Fruit fly (Drosophila melanogaster) whole organism, larva: ENCODE results near the gene Nulp1.

Experiments used
- noc ChIP-seq: fragments of 200-800 bp; sonication (Bioruptor generic); optimal IDR thresholded peaks from 3 replicates; lab custom pipeline; 2019; ENCODE audit warnings: missing biosample characterization, mild to moderate bottlenecking, missing genetic modification characterization, moderate library complexity

The Nulp1 gene

dm6 chr3L:8128396-8129050, 18.4 kb downstream of the Nulp1 start:
- peak; percentile 60 for TF ChIP-seq noc

- no peak for TF ChIP-seq noc
Observed at dm6 chr3L:8137448-8137906, 27.3 kb downstream of the Nulp1 start, which contains the start of the genes Setx and mus301. Setx (minus strand) TSS chr3L:8137498. mus301 (plus strand) TSS chr3L:8137808.

- TF ChIP-seq noc, result no peak
Observed at dm6 chr3L:8150284-8150683, 40.1 kb downstream of the Nulp1 start.

dm6 chr3L:8150812-8151211, 40.6 kb downstream of the Nulp1 start:
- no peak for TF ChIP-seq noc

- TF ChIP-seq noc, result peak; percentile 3
Observed at dm6 chr3L:8151727-8152199, 41.6 kb downstream of the Nulp1 start, which contains the start of gene CG13676. CG13676 (minus strand) TSS chr3L:8151813.

dm6 chr3L:8153206-8153996, 43.2 kb downstream of the Nulp1 start:
- TF ChIP-seq noc, result no peak

dm6 chr3L:8154544-8154943, 44.4 kb downstream of the Nulp1 start:
- TF ChIP-seq noc, result no peak

- no peak for TF ChIP-seq noc
Observed at dm6 chr3L:8155324-8155723, 45.2 kb downstream of the Nulp1 start.

dm6 chr3L:8156199-8156598, 46.0 kb downstream of the Nulp1 start:
- no peak for TF ChIP-seq noc

dm6 chr3L:8157079-8157478, 46.9 kb downstream of the Nulp1 start:
- TF ChIP-seq noc, result no peak

dm6 chr3L:8158715-8159380, 48.7 kb downstream of the Nulp1 start, which contains the start of gene CG42445:
CG42445 (minus strand) TSS chr3L:8158900.
- TF ChIP-seq noc, result no peak

- no peak for TF ChIP-seq noc
Observed at dm6 chr3L:8159724-8160422, 49.7 kb downstream of the Nulp1 start, which contains the start of gene CG43886. CG43886 (minus strand) TSS chr3L:8159774.
